Fruit fly (Drosophila melanogaster) whole organism, embryonic: Measurements from ENCODE around the gene Arfip.

ENCODE experiments used
- BEAF-32 ChIP-seq: fragments of 200-800 bp; sonication (Bioruptor generic); optimal IDR thresholded peaks from 3 replicates; lab custom pipeline; 2017; ENCODE audit warnings: missing biosample characterization, missing genetic modification characterization, mild to moderate bottlenecking, moderate library complexity, missing genetic modification reagents
- CG11398 ChIP-seq: fragments of 200-800 bp; sonication (Bioruptor generic); optimal IDR thresholded peaks from 2 replicates; lab custom pipeline; 2016; ENCODE audit warnings: missing biosample characterization, missing genetic modification characterization
- CG13287 ChIP-seq: fragments of 200-800 bp; sonication (Bioruptor generic); IDR thresholded peaks from 2 replicates; pipeline ENCODE4 v1.3.6; 2022; ENCODE audit warnings: missing biosample characterization, missing genetic modification characterization; ENCODE audit not compliant: partially characterized antibody
- CG13296 ChIP-seq: fragments of 200-800 bp; sonication (Bioruptor generic); optimal IDR thresholded peaks from 3 replicates; lab custom pipeline; 2018; ENCODE audit warnings: missing biosample characterization, mild to moderate bottlenecking, missing genetic modification characterization
- CG13775 ChIP-seq: fragments of 200-800 bp; sonication (Bioruptor generic); optimal IDR thresholded peaks from 3 replicates; lab custom pipeline; 2017; ENCODE audit warnings: missing biosample characterization, mild to moderate bottlenecking, missing genetic modification characterization
- CG14050 ChIP-seq: fragments of 200-800 bp; sonication (Bioruptor generic); IDR thresholded peaks from 3 replicates; pipeline ENCODE4 v1.3.6; 2022; ENCODE audit warnings: missing biosample characterization, missing genetic modification characterization
- CG14710 ChIP-seq: fragments of 200-800 bp; sonication (Bioruptor generic); optimal IDR thresholded peaks from 3 replicates; lab custom pipeline; 2019; ENCODE audit warnings: missing biosample characterization, mild to moderate bottlenecking, missing genetic modification characterization, moderate library complexity
- CG15601 ChIP-seq: fragments of 200-800 bp; sonication (Bioruptor generic); optimal IDR thresholded peaks from 3 replicates; lab custom pipeline; 2019; ENCODE audit warnings: missing biosample characterization, mild to moderate bottlenecking, missing genetic modification characterization, moderate library complexity
- CG17186 ChIP-seq: fragments of 200-800 bp; sonication (Bioruptor generic); optimal IDR thresholded peaks from 3 replicates; lab custom pipeline; 2017; ENCODE audit warnings: missing biosample characterization, missing genetic modification reagents, missing genetic modification characterization
- CG17612 ChIP-seq: fragments of 200-800 bp; sonication (Bioruptor generic); IDR thresholded peaks from 2 replicates; pipeline ENCODE4 v1.3.6; 2022; ENCODE audit warnings: missing biosample characterization, missing genetic modification characterization
- CG18011 ChIP-seq: fragments of 200-800 bp; sonication (Bioruptor generic); optimal IDR thresholded peaks from 2 replicates; lab custom pipeline; 2017; ENCODE audit warnings: missing biosample characterization, missing genetic modification characterization, mild to moderate bottlenecking, moderate library complexity, missing genotype
- CG2120 ChIP-seq: fragments of 200-800 bp; sonication (Bioruptor generic); optimal IDR thresholded peaks from 3 replicates; lab custom pipeline; 2016; ENCODE audit warnings: missing biosample characterization, missing genetic modification characterization
- CG2889 ChIP-seq: fragments of 200-800 bp; sonication (Bioruptor generic); IDR thresholded peaks from 3 replicates; pipeline ENCODE4 v1.3.6; 2022; ENCODE audit warnings: missing biosample characterization, missing genetic modification characterization
- CG33213 ChIP-seq: fragments of 200-800 bp; sonication (Bioruptor generic); optimal IDR thresholded peaks from 3 replicates; lab custom pipeline; 2016; ENCODE audit warnings: missing biosample characterization, missing genetic modification characterization
- CG3407 ChIP-seq: fragments of 200-800 bp; sonication (Bioruptor generic); optimal IDR thresholded peaks from 2 replicates; lab custom pipeline; 2018; ENCODE audit warnings: missing biosample characterization, mild to moderate bottlenecking, missing genetic modification characterization
- CG3838 ChIP-seq: fragments of 200-800 bp; sonication (Bioruptor generic); optimal IDR thresholded peaks from 3 replicates; lab custom pipeline; 2016; ENCODE audit warnings: missing biosample characterization, missing genetic modification characterization
- CG3847 ChIP-seq: fragments of 200-800 bp; sonication (Bioruptor generic); IDR thresholded peaks from 2 replicates; pipeline ENCODE4 v1.3.6; 2022; ENCODE audit warnings: missing biosample characterization, missing genetic modification characterization
- CG4617 ChIP-seq: fragments of 200-800 bp; sonication (Bioruptor generic); optimal IDR thresholded peaks from 3 replicates; lab custom pipeline; 2016; ENCODE audit warnings: missing biosample characterization, missing genetic modification characterization, borderline replicate concordance
- CG7745 ChIP-seq: fragments of 200-800 bp; sonication (Bioruptor generic); optimal IDR thresholded peaks from 2 replicates; lab custom pipeline; 2018; ENCODE audit warnings: missing biosample characterization, mild to moderate bottlenecking, missing genetic modification characterization, moderate library complexity
- CG8290 ChIP-seq, 3 experiments: fragments of 200-800 bp; sonication (Bioruptor generic); optimal IDR thresholded peaks; 2 replicates each; lab custom pipeline; 2016 to 2019; ENCODE audit warnings: missing biosample characterization in 3 of 3, missing genetic modification characterization in 3 of 3, mild to moderate bottlenecking in 2 of 3, moderate library complexity in 1 of 3
- CG8388 ChIP-seq: fragments of 200-800 bp; sonication (Bioruptor generic); optimal IDR thresholded peaks from 2 replicates; lab custom pipeline; 2019; ENCODE audit warnings: missing biosample characterization, mild to moderate bottlenecking, missing genetic modification characterization, moderate library complexity
- CG9932 ChIP-seq: fragments of 200-800 bp; sonication (Bioruptor generic); IDR thresholded peaks from 2 replicates; pipeline ENCODE4 v1.3.6; 2022; ENCODE audit warnings: missing biosample characterization, missing genetic modification characterization
- Hr78 ChIP-seq, 2 experiments: fragments of 200-800 bp in 1 of 2; fragments of >200 bp in 1 of 2; sonication (Bioruptor generic) in 1 of 2; optimal IDR thresholded peaks; 2 replicates each; lab custom pipeline; 2017 to 2019; ENCODE audit warnings: missing biosample characterization in 2 of 2, missing genetic modification characterization in 2 of 2, mild to moderate bottlenecking in 1 of 2, moderate library complexity in 1 of 2
- MBD-R2 ChIP-seq: fragments of 200-800 bp; sonication (Bioruptor generic); IDR thresholded peaks from 2 replicates; pipeline ENCODE4 v1.3.6; 2022; ENCODE audit warnings: missing biosample characterization, missing genetic modification characterization
- Myb ChIP-seq: fragments of 200-800 bp; sonication (Bioruptor generic); optimal IDR thresholded peaks from 2 replicates; lab custom pipeline; 2016; ENCODE audit warnings: missing biosample characterization, missing genetic modification characterization
- Nf-YA ChIP-seq: fragments of 200-800 bp; sonication (Bioruptor generic); IDR thresholded peaks from 2 replicates; pipeline ENCODE4 v1.3.6; 2022; ENCODE audit warnings: missing biosample characterization, missing genetic modification characterization
- Nf-YC ChIP-seq: fragments of 200-800 bp; optimal IDR thresholded peaks from 3 replicates; lab custom pipeline; 2019; ENCODE audit warnings: missing biosample characterization, mild to moderate bottlenecking, missing genetic modification characterization, moderate library complexity
- PHDP ChIP-seq: fragments of 200-800 bp; sonication (Bioruptor generic); optimal IDR thresholded peaks from 3 replicates; lab custom pipeline; 2018; ENCODE audit warnings: missing biosample characterization, mild to moderate bottlenecking, missing genetic modification characterization, moderate library complexity
- Ravus ChIP-seq: fragments of 200-800 bp; sonication (Bioruptor generic); IDR thresholded peaks from 2 replicates; pipeline ENCODE4 v1.3.6; 2022; ENCODE audit warnings: missing biosample characterization, missing genetic modification characterization
- Rx ChIP-seq: fragments of 200-800 bp; sonication (Bioruptor generic); IDR thresholded peaks from 2 replicates; pipeline ENCODE4 v1.3.6; 2022; ENCODE audit warnings: missing biosample characterization, missing genetic modification characterization
- Scr ChIP-seq: fragments of 200-800 bp; sonication (Bioruptor generic); IDR thresholded peaks from 2 replicates; pipeline ENCODE4 v1.3.6; 2022; ENCODE audit warnings: missing biosample characterization, missing genetic modification characterization; ENCODE audit not compliant: partially characterized antibody
- Sin3A ChIP-seq: fragments of >200 bp; optimal IDR thresholded peaks from 2 replicates; lab custom pipeline; 2018
- TFAM ChIP-seq: fragments of 200-800 bp; sonication (Bioruptor generic); optimal IDR thresholded peaks from 2 replicates; lab custom pipeline; 2017; ENCODE audit warnings: missing biosample characterization, missing genetic modification characterization, inconsistent platforms
- Xbp1 ChIP-seq: fragments of 200-800 bp; sonication (Bioruptor generic); optimal IDR thresholded peaks from 3 replicates; lab custom pipeline; 2016; ENCODE audit warnings: missing biosample characterization, mild to moderate bottlenecking, missing genetic modification characterization
- ash1 ChIP-seq: fragments of 200-800 bp; sonication (Bioruptor generic); optimal IDR thresholded peaks from 2 replicates; lab custom pipeline; 2018; ENCODE audit warnings: missing biosample characterization, mild to moderate bottlenecking, missing genetic modification characterization
- az2 ChIP-seq: fragments of 200-800 bp; sonication (Bioruptor generic); optimal IDR thresholded peaks from 3 replicates; lab custom pipeline; 2016; ENCODE audit warnings: missing biosample characterization, missing genetic modification characterization
- bab2 ChIP-seq: fragments of 200-800 bp; sonication (Bioruptor generic); optimal IDR thresholded peaks from 2 replicates; lab custom pipeline; 2016; ENCODE audit warnings: missing biosample characterization, missing genetic modification characterization
- bbx ChIP-seq: fragments of 200-800 bp; sonication (Bioruptor generic); IDR thresholded peaks from 2 replicates; pipeline ENCODE4 v1.3.6; 2022; ENCODE audit warnings: missing biosample characterization, missing genetic modification characterization; ENCODE audit not compliant: partially characterized antibody
- chif ChIP-seq, 2 experiments: fragments of 200-800 bp; sonication (Bioruptor generic); optimal IDR thresholded peaks; 3 replicates each; lab custom pipeline; 2016; ENCODE audit warnings: missing biosample characterization in 2 of 2, missing genetic modification characterization in 2 of 2
- crp ChIP-seq, 2 experiments: fragments of 200-800 bp; sonication (Bioruptor generic); optimal IDR thresholded peaks; 2 replicates in 1 of 2; 3 replicates in 1 of 2; lab custom pipeline; 2017; ENCODE audit warnings: missing biosample characterization in 2 of 2, missing genetic modification characterization in 2 of 2, mild to moderate bottlenecking in 1 of 2, moderate library complexity in 1 of 2
- dm ChIP-seq: fragments of 200-800 bp; sonication (Bioruptor generic); optimal IDR thresholded peaks from 3 replicates; lab custom pipeline; 2016; ENCODE audit warnings: missing biosample characterization, missing genetic modification characterization
- fd96Cb ChIP-seq: fragments of 200-800 bp; sonication (Bioruptor generic); optimal IDR thresholded peaks from 2 replicates; lab custom pipeline; 2018; ENCODE audit warnings: missing biosample characterization, mild to moderate bottlenecking, missing genetic modification characterization, moderate library complexity
- gcm ChIP-seq: fragments of 200-800 bp; sonication (Bioruptor generic); optimal IDR thresholded peaks from 2 replicates; lab custom pipeline; 2019; ENCODE audit warnings: missing biosample characterization, mild to moderate bottlenecking, missing genetic modification characterization, moderate library complexity
- hb ChIP-seq: fragments of 200-800 bp; sonication (Bioruptor generic); IDR thresholded peaks from 3 replicates; pipeline ENCODE4 v1.3.6; 2022; ENCODE audit warnings: missing biosample characterization, missing genetic modification characterization; ENCODE audit not compliant: partially characterized antibody
- nmo ChIP-seq: fragments of 200-800 bp; sonication (Bioruptor generic); optimal IDR thresholded peaks from 2 replicates; lab custom pipeline; 2018; ENCODE audit warnings: missing biosample characterization, mild to moderate bottlenecking, missing genetic modification characterization, moderate library complexity
- pzg ChIP-seq: fragments of 200-800 bp; sonication (Bioruptor generic); optimal IDR thresholded peaks from 3 replicates; lab custom pipeline; 2018; ENCODE audit warnings: missing biosample characterization, mild to moderate bottlenecking, missing genetic modification characterization, moderate library complexity
- row ChIP-seq: fragments of 200-800 bp; sonication (Bioruptor generic); IDR thresholded peaks from 3 replicates; pipeline ENCODE4 v1.3.6; 2022; ENCODE audit warnings: missing biosample characterization, missing genetic modification characterization
- sr ChIP-seq: fragments of 200-800 bp; sonication (Bioruptor generic); IDR thresholded peaks from 3 replicates; pipeline ENCODE4 v1.3.6; 2022; ENCODE audit warnings: missing biosample characterization, missing genetic modification characterization
- trem ChIP-seq: fragments of 200-800 bp; optimal IDR thresholded peaks from 3 replicates; lab custom pipeline; 2019; ENCODE audit warnings: missing biosample characterization, mild to moderate bottlenecking, missing genetic modification characterization, moderate library complexity
- ttk ChIP-seq: fragments of 200-800 bp; sonication (Bioruptor generic); IDR thresholded peaks from 2 replicates; pipeline ENCODE4 v2.1.2; 2022; ENCODE audit warnings: missing biosample characterization, missing genetic modification characterization

Arfip gene

DNA sequence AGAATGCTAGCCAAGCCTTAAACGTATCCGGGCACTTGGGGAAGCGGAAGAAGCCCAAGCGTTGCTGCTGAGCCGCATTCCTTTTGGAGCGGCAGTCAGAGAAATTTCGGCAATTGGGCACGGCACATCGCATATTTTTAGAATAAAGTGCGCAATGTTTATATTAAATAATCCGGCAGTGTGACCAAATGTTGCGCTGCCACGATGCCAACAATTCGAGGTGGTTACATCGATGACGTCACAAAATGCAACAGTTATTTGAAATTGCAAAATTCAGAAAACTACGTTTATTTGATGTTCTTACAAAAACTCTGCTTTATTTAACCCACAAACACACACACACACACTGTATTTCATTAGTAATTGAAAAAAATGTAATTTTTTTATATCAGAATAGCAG, 14.9 kb downstream of the Arfip start, which contains the start of gene CG6689 (continued):
- no peak for TF ChIP-seq Nf-YA (GFP tag; lab: Robert Waterston, UW)
- TF ChIP-seq ttk (GFP tag; lab: Robert Waterston, UW): no peak
- no peak for TF ChIP-seq fd96Cb
- TF ChIP-seq CG17186: peak; percentile 92
- no peak for TF ChIP-seq CG9932 (GFP tag; lab: Robert Waterston, UW)
- no peak for TF ChIP-seq CG17612 (GFP tag; lab: Robert Waterston, UW)
- TF ChIP-seq CG13775 (GFP tag; lab: Kevin White, UChicago): peak; percentile 26
- peak; percentile 76 for TF ChIP-seq pzg (GFP tag; lab: Kevin White, UChicago)
- no peak for TF ChIP-seq TFAM (GFP tag; lab: Kevin White, UChicago)
- peak; percentile 82 for TF ChIP-seq CG4617
- no peak for TF ChIP-seq CG7745 (tag; lab: Kevin White, UChicago)
- TF ChIP-seq CG15601 (tag; lab: Kevin White, UChicago): no peak
- peak; percentile 94 for TF ChIP-seq MBD-R2 (GFP tag; lab: Robert Waterston, UW)
- peak; percentile 20 for TF ChIP-seq CG2120 (GFP tag; lab: Kevin White, UChicago)
- TF ChIP-seq Hr78 (GFP tag; optimal IDR thresholded peaks at IDR 0.05; lab: Kevin White, UChicago): no peak
- no peak for TF ChIP-seq CG14050 (GFP tag; lab: Robert Waterston, UW)
- no peak for TF ChIP-seq crp (GFP tag; optimal IDR thresholded peaks at IDR 0.05; lab: Kevin White, UChicago)
- no peak for TF ChIP-seq CG3407
- TF ChIP-seq chif (GFP tag; optimal IDR thresholded peaks at IDR 0.05; lab: Kevin White, UChicago): no peak
- no peak for TF ChIP-seq Ravus (GFP tag; lab: Robert Waterston, UW)
- TF ChIP-seq CG14710: peak; percentile 47
- TF ChIP-seq CG33213 (GFP tag; lab: Kevin White, UChicago): peak; percentile 9
- TF ChIP-seq row (GFP tag; lab: Robert Waterston, UW): peak; percentile 92
- no peak for TF ChIP-seq ash1 (GFP tag; lab: Kevin White, UChicago)
- no peak for TF ChIP-seq CG2889 (GFP tag; lab: Robert Waterston, UW)
- TF ChIP-seq az2 (GFP tag; lab: Kevin White, UChicago): no peak
- peak; percentile 31 for TF ChIP-seq BEAF-32 (GFP tag; lab: Kevin White, UChicago)
- TF ChIP-seq CG3838 (GFP tag; lab: Kevin White, UChicago): no peak
- TF ChIP-seq CG13287: peak; percentile 36; the same call in 1 of the 2 replicates
- TF ChIP-seq CG18011 (GFP tag; lab: Kevin White, UChicago): no peak
- peak; percentile 5 for TF ChIP-seq Nf-YC (tag; lab: Kevin White, UChicago)
- TF ChIP-seq CG11398 (GFP tag; lab: Kevin White, UChicago): no peak
- no peak for TF ChIP-seq CG8290 (GFP tag; optimal IDR thresholded peaks at IDR 0.05; lab: Kevin White, UChicago)
- peak in 1 of 2 experiments; percentile 47 for TF ChIP-seq CG8290 (tag; optimal IDR thresholded peaks at IDR 0.05; lab: Kevin White, UChicago)
- peak; percentile 86 for TF ChIP-seq Myb (GFP tag; lab: Kevin White, UChicago)
- TF ChIP-seq CG8388: peak; percentile 24
- no peak for TF ChIP-seq CG3847
- TF ChIP-seq nmo (GFP tag; lab: Kevin White, UChicago): peak; percentile 19
- TF ChIP-seq Xbp1 (GFP tag; lab: Kevin White, UChicago): no peak
- no peak for TF ChIP-seq bbx (GFP tag; lab: Robert Waterston, UW)
- TF ChIP-seq sr (GFP tag; lab: Robert Waterston, UW): no peak
- no peak for TF ChIP-seq bab2 (GFP tag; lab: Kevin White, UChicago)
- TF ChIP-seq dm (GFP tag; lab: Kevin White, UChicago): no peak
- no peak for TF ChIP-seq gcm (GFP tag; lab: Kevin White, UChicago)
- TF ChIP-seq CG13296: peak; percentile 15
- TF ChIP-seq PHDP (tag; lab: Kevin White, UChicago): no peak
- TF ChIP-seq Rx (GFP tag; lab: Robert Waterston, UW): no peak
- TF ChIP-seq hb: no peak
- 0 out of 2 replicates have a peak, but pooled peaks have one; percentile 20 for TF ChIP-seq Scr (GFP tag; lab: Robert Waterston, UW)
- peak; percentile 56 for TF ChIP-seq trem
- peak; percentile 42 for TF ChIP-seq Sin3A
